Worm (Caenorhabditis elegans) whole organism, midembryonic: ENCODE measurements around the gene let-767.

Experiments
- T22C8.4 ChIP-seq: fragments of 200-800 bp; sonication (Bioruptor generic); IDR thresholded peaks from 2 replicates; pipeline ENCODE4 v1.3.6; 2022; ENCODE audit warnings: missing genetic modification characterization, missing compliant biosample characterization
- cog-1 ChIP-seq: sonication (generic microtip); optimal IDR thresholded peaks from 2 replicates; lab custom pipeline; 2016; ENCODE audit warnings: missing genetic modification characterization, missing compliant biosample characterization
- flt-1 ChIP-seq: fragments of 200-800 bp; sonication (Bioruptor generic); IDR thresholded peaks from 2 replicates; pipeline ENCODE4 v1.3.6; 2022; ENCODE audit warnings: missing genetic modification characterization, missing compliant biosample characterization
- klf-2 ChIP-seq: fragments of 200-800 bp; sonication (Bioruptor generic); conservative IDR thresholded peaks from 2 replicates; pipeline ENCODE4 v1.3.6; 2022; ENCODE audit warnings: missing genetic modification reagents, missing genetic modification characterization, missing compliant biosample characterization
- med-1 ChIP-seq: sonication (generic microtip); optimal IDR thresholded peaks from 2 replicates; lab custom pipeline; 2017; ENCODE audit warnings: missing genetic modification characterization, mild to moderate bottlenecking, missing compliant biosample characterization, antibody characterized with exemption, missing genetic modification reagents; ENCODE audit not compliant: insufficient read depth
- ref-1 ChIP-seq: fragments of 200-800 bp; sonication (Bioruptor generic); conservative IDR thresholded peaks from 2 replicates; pipeline ENCODE4 v1.3.6; 2022; ENCODE audit warnings: missing genetic modification reagents, missing genetic modification characterization, missing compliant biosample characterization
- tab-1 ChIP-seq: fragments of 200-800 bp; sonication (Bioruptor generic); IDR thresholded peaks from 2 replicates; pipeline ENCODE4 v1.3.6; 2022; ENCODE audit warnings: missing genetic modification characterization, missing compliant biosample characterization
- ztf-23 ChIP-seq: fragments of 200-800 bp; sonication (Bioruptor generic); IDR thresholded peaks from 2 replicates; pipeline ENCODE4 v1.3.6; 2022; ENCODE audit warnings: missing genetic modification reagents, missing genetic modification characterization, missing compliant biosample characterization
- ztf-29 ChIP-seq: fragments of 200-800 bp; sonication (Bioruptor generic); IDR thresholded peaks from 2 replicates; pipeline ENCODE4 v1.3.6; 2022; ENCODE audit warnings: missing genetic modification reagents, missing genetic modification characterization, missing compliant biosample characterization

let-767 gene

DNA sequence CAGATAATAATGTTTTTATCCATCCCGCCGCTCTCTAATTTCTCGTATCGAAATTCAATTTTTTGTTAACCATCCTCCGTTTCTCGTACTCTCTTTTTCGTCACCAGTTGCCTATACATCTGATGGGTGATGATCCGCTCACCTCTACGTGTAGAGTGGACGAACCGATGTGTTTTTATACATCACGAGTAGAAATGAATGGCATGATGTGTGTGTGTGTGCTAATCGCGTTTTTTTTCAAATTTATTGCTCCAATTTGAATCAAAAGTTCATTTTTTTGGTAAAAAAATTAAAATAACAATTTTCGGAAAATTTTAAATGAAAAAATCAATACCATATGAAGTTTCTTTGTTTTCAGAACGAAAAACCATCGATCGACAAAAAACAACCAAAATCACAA lies 16.2 kb upstream of the let-767 start:
- TF ChIP-seq flt-1 (GFP tag; lab: Robert Waterston, UW) (no peak), ztf-23 (GFP tag; lab: Robert Waterston, UW) (no peak), cog-1 (tag; lab: Kevin White, UChicago) (no peak), tab-1 (GFP tag; lab: Robert Waterston, UW) (no peak), T22C8.4 (GFP tag; lab: Robert Waterston, UW) (no peak), ztf-29 (GFP tag; lab: Robert Waterston, UW) (no peak), klf-2 (no peak)

DNA sequence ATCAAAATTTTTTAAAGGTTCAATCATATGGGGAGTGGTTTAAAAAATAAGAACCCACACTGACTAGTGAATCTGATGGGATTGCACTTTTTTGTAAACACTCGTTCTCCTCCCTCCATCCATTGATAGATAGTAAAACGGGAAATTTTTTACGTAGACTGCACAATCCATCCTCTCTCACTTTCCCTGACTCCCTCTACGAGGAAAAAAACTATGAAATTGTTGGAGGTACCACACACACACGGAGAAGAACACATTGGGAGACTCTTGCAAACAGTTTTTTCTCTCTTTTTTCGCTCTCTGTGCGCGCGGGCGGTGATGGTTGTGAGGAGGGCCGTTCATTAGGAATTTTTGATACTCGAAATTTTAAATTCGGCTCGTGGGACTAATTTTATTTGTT lies 15.6 kb upstream of the let-767 start:
- TF ChIP-seq flt-1 (GFP tag; lab: Robert Waterston, UW), result no peak
- TF ChIP-seq med-1, result no peak
- no peak for TF ChIP-seq ztf-23 (GFP tag; lab: Robert Waterston, UW)
- no peak for TF ChIP-seq cog-1 (tag; lab: Kevin White, UChicago)
- no peak for TF ChIP-seq T22C8.4 (GFP tag; lab: Robert Waterston, UW)
- TF ChIP-seq klf-2, result no peak
- no peak for TF ChIP-seq ref-1 (GFP tag; lab: Robert Waterston, UW)
- TF ChIP-seq ztf-29 (GFP tag; lab: Robert Waterston, UW), result no peak
- TF ChIP-seq tab-1 (GFP tag; lab: Robert Waterston, UW), result no peak

DNA sequence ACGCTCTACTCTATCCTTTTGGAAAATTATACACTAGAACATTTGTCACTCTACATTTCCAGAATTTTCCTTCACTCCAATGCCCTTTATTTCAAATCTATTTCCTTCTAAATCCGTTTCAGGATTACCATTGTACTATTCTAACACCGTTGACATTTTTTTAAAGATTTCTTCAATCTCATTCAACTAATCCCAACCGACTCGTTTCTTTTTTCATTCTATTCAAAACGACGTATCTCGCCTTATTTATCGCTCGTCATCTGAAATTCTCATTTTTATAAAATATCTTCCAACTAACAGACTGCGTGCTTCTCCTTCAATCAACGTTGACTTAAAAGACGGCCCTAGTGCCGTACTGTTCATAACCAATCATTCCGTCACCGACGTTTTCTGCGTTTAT lies 13.3 kb upstream of the let-767 start, which contains the start of gene akap-1:
akap-1 (plus strand) TSS at position 301 of the 400 bp plus-strand sequence.
- no peak for TF ChIP-seq flt-1 (GFP tag; lab: Robert Waterston, UW)

DNA sequence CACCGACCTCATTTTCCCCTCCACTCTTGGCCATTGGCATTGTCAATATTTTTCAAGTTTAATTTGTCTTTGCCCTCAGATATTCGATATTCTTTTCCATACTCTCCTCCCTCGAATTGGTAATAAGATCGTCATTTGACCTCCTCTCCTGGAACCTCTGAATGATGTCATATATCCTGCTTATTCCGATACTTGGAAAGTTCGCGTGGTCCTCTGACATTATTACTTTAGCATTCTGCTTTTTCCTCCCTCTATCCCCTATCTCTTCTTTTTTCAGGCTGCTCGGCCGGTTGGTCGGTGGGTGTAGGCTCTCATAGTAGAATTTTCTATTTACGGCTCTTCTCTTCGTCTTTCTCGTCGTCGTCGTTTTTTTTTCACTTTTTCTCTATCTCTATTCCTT lies 12.7 kb upstream of the let-767 start:
- TF ChIP-seq med-1, result no peak
- TF ChIP-seq klf-2, result no peak
- TF ChIP-seq tab-1 (GFP tag; lab: Robert Waterston, UW), result no peak
- TF ChIP-seq flt-1 (GFP tag; lab: Robert Waterston, UW), result no peak
- no peak for TF ChIP-seq T22C8.4 (GFP tag; lab: Robert Waterston, UW)
- no peak for TF ChIP-seq cog-1 (tag; lab: Kevin White, UChicago)
- TF ChIP-seq ref-1 (GFP tag; lab: Robert Waterston, UW), result no peak
- TF ChIP-seq ztf-23 (GFP tag; lab: Robert Waterston, UW), result no peak
- TF ChIP-seq ztf-29 (GFP tag; lab: Robert Waterston, UW), result no peak

DNA sequence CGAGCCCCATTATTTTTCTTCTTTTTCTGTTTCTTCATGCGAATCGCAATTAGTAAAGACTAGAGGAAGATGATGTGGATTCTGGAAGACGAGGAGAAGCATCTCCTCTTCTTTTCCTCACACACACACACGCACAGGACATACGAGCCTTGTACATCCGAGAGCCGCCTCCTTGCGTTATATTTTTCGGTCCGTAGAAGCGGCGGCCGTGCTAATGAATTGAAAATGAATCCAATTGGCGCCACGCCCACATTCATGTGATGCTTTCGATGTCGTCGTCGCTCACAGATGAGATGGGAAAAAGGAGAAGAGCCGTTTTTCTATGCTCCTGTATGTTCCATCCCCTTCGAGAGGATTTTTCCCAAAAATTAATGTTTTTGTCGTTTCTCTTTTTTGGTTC lies 11.7 kb upstream of the let-767 start:
- TF ChIP-seq ztf-23 (GFP tag; lab: Robert Waterston, UW) (no peak), T22C8.4 (GFP tag; lab: Robert Waterston, UW) (no peak), cog-1 (tag; lab: Kevin White, UChicago) (no peak), ref-1 (GFP tag; lab: Robert Waterston, UW) (no peak), ztf-29 (GFP tag; lab: Robert Waterston, UW) (no peak), klf-2 (no peak), flt-1 (GFP tag; lab: Robert Waterston, UW) (no peak), tab-1 (GFP tag; lab: Robert Waterston, UW) (no peak), med-1 (no peak)

DNA sequence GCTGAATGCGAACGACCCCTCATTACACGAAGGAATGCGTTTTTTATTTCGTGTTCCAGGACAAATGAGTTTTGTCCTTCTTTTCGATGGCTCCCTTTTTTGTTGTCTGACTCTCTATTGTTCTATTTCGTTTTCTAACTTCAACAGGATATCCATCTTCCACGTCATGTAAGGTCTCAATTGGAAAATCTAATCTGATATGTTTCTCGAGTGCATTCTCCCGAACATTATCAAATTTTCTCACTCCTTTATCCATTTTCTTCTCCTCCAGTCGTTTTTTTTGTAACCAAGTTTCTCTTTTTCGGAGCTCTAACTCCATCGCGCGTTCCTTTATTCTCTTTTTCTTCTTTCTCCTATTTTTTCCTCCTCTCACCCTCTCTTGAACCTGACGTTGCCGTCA lies 10.7 kb upstream of the let-767 start:
- TF ChIP-seq cog-1 (tag; lab: Kevin White, UChicago) (no peak), klf-2 (no peak), T22C8.4 (GFP tag; lab: Robert Waterston, UW) (no peak), flt-1 (GFP tag; lab: Robert Waterston, UW) (no peak), med-1 (no peak), ztf-23 (GFP tag; lab: Robert Waterston, UW) (no peak), ref-1 (GFP tag; lab: Robert Waterston, UW) (no peak), ztf-29 (GFP tag; lab: Robert Waterston, UW) (no peak), tab-1 (GFP tag; lab: Robert Waterston, UW) (no peak)

DNA sequence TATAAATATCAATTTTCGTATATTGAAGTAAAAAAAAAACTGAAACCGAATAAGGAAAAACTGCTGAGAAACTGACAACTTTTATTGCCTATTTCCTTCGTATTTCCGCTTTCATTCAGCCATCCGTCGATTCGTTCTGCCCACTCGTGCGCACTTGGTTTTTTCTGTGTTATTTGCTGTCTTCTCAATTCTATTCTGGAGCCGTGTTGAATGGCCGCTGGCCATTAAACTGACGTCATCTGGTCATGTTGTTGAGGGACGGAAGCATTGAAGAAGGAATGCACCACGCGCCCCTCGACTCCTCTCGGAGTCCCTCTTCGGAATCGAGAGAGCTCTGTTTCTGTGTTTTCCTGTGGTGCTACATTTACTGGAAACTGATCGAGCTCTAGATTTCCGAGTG lies 8.8 kb upstream of the let-767 start:
- TF ChIP-seq tab-1 (GFP tag; lab: Robert Waterston, UW) (0 out of 2 replicates have a peak, but pooled peaks have one; percentile 34), klf-2 (no peak), ztf-29 (GFP tag; lab: Robert Waterston, UW) (no peak), cog-1 (tag; lab: Kevin White, UChicago) (no peak), med-1 (no peak)

DNA sequence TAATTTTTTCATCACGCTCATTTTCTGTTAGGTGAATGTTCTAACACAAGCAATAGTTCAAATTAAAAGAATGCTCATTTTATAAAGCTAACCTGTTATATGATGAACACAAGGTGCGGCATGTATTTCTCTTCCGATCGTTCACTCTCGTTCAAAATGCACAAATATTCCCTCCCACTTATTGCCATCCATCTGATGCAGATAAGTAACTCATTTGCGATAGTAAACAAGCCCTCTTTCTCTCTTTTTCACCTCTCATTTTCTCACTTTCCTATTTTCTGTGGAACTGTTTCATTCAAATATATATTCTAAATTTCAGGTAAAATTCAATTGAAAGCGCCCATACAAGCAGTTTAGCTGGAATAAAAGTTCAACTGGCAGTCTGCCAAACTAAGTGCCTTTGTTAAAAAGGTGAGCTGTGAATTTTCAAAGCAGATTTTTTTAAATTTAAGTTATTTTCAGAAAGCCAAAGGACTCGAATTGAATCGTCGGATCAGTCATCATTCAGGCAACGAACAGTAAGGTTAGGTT lies 6.3 kb upstream of the let-767 start, which contains the start of the genes trmt-10C.2 and C56G2.22:
trmt-10C.2 (plus strand) TSS at position 314 of the 531 bp plus-strand sequence.
C56G2.22 (plus strand) TSS at position 481 of the 531 bp plus-strand sequence.
- no peak for TF ChIP-seq ztf-23 (GFP tag; lab: Robert Waterston, UW)
- TF ChIP-seq flt-1 (GFP tag; lab: Robert Waterston, UW), result no peak
- TF ChIP-seq med-1, result no peak
- no peak for TF ChIP-seq ref-1 (GFP tag; lab: Robert Waterston, UW)
- no peak for TF ChIP-seq cog-1 (tag; lab: Kevin White, UChicago)
- no peak for TF ChIP-seq T22C8.4 (GFP tag; lab: Robert Waterston, UW)

DNA sequence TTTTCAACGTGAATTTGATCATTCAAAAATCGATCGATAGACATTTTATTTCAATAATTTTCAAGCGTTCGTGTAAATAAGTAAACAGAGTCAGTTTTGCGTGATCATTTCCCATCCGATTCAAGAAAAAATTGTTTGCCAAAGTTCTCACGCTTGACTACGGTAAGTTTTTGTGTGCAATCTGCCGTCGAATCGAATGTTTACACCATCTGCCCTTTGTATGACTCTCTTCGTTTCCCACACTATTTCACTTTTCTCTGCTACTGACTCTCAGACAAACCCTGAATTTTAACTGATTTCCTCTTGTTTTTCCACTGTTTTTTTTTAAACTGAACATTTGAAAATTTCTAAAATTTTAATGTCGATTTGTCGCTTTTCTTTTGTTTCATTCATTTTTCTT lies 5.0 kb upstream of the let-767 start:
- no peak for TF ChIP-seq tab-1 (GFP tag; lab: Robert Waterston, UW)
- peak; percentile 73 for TF ChIP-seq cog-1 (tag; lab: Kevin White, UChicago)
- 0 out of 2 replicates have a peak, but pooled peaks have one; percentile 40 for TF ChIP-seq ztf-23 (GFP tag; lab: Robert Waterston, UW)
- peak; percentile 75; the same call in 1 of the 2 replicates for TF ChIP-seq flt-1 (GFP tag; lab: Robert Waterston, UW)
- no peak for TF ChIP-seq ztf-29 (GFP tag; lab: Robert Waterston, UW)
- TF ChIP-seq med-1, result peak; percentile 29
- no peak for TF ChIP-seq ref-1 (GFP tag; lab: Robert Waterston, UW)

DNA sequence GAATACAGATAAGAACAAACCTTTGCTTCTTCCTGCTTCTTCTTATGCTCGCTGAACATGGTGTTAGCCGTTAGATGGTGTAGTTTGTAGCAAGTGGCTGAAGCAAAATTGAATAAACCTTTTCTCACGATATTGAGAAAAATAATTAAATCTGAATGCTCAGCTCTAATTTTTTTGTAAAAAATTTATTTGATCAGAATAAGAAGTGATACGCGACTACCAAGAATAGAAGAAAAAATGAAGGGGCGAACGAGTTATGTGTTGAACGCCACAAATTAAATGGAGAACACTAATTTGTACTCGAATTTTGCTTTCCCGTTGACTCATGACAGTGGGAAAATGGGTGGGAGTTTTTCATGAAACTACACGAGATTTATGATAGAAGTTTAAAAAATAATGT lies 3.5 kb upstream of the let-767 start, which contains the start of gene C56G2.9:
C56G2.9 (minus strand) TSS at position 101 of the 400 bp plus-strand sequence.
- TF ChIP-seq tab-1 (GFP tag; lab: Robert Waterston, UW) (no peak), flt-1 (GFP tag; lab: Robert Waterston, UW) (no peak), ztf-29 (GFP tag; lab: Robert Waterston, UW) (no peak), ref-1 (GFP tag; lab: Robert Waterston, UW) (no peak), klf-2 (no peak), cog-1 (tag; lab: Kevin White, UChicago) (no peak), med-1 (no peak), ztf-23 (GFP tag; lab: Robert Waterston, UW) (no peak), T22C8.4 (GFP tag; lab: Robert Waterston, UW) (no peak)
